Fruit fly (Drosophila melanogaster) whole organism, prepupa: Measurements from ENCODE around the gene Naa20B.

Source experiments
- Blimp-1 ChIP-seq: fragments of 200-800 bp; sonication (Bioruptor generic); optimal IDR thresholded peaks from 3 replicates; lab custom pipeline; 2017; ENCODE audit warnings: missing biosample characterization, missing genetic modification characterization, mild to moderate bottlenecking, moderate library complexity, missing genetic modification reagents
- CG10631 ChIP-seq: fragments of 200-800 bp; sonication (Bioruptor generic); optimal IDR thresholded peaks from 2 replicates; lab custom pipeline; 2016; ENCODE audit warnings: missing biosample characterization, missing genetic modification characterization
- CG10669 ChIP-seq: fragments of 200-800 bp; sonication (Bioruptor generic); optimal IDR thresholded peaks from 3 replicates; lab custom pipeline; 2018; ENCODE audit warnings: missing biosample characterization, mild to moderate bottlenecking, missing genetic modification characterization, moderate library complexity
- CG11294 ChIP-seq: fragments of 200-800 bp; sonication (Bioruptor generic); IDR thresholded peaks from 2 replicates; pipeline ENCODE4 v1.3.6; 2022; ENCODE audit warnings: missing biosample characterization, missing genetic modification characterization
- CG11762 ChIP-seq: fragments of 200-800 bp; sonication (Bioruptor generic); optimal IDR thresholded peaks from 3 replicates; lab custom pipeline; 2016; ENCODE audit warnings: missing biosample characterization, missing genetic modification characterization; ENCODE audit not compliant: insufficient read depth
- CG15336 ChIP-seq: fragments of 200-800 bp; sonication (Bioruptor generic); IDR thresholded peaks from 2 replicates; pipeline ENCODE4 v1.3.6; 2022; ENCODE audit warnings: missing biosample characterization, missing genetic modification characterization
- CG16779 ChIP-seq: fragments of 200-800 bp; sonication (Bioruptor generic); optimal IDR thresholded peaks from 3 replicates; lab custom pipeline; 2017; ENCODE audit warnings: missing biosample characterization, mild to moderate bottlenecking, missing genetic modification characterization
- CG3032 ChIP-seq: fragments of 200-800 bp; optimal IDR thresholded peaks from 2 replicates; lab custom pipeline; 2019; ENCODE audit warnings: missing biosample characterization, mild to moderate bottlenecking, missing genetic modification characterization, moderate library complexity
- CG31627 ChIP-seq: fragments of 200-800 bp; sonication (Bioruptor generic); optimal IDR thresholded peaks from 3 replicates; lab custom pipeline; 2016; ENCODE audit warnings: missing biosample characterization, missing genetic modification characterization
- CG32006 ChIP-seq: fragments of 200-800 bp; sonication (Bioruptor generic); optimal IDR thresholded peaks from 3 replicates; lab custom pipeline; 2017; ENCODE audit warnings: missing biosample characterization, mild to moderate bottlenecking, missing genetic modification characterization
- CG3919 ChIP-seq: fragments of 200-800 bp; sonication (Bioruptor generic); optimal IDR thresholded peaks from 3 replicates; lab custom pipeline; 2016; ENCODE audit warnings: missing biosample characterization, missing genetic modification characterization
- CG6163 ChIP-seq: fragments of 200-800 bp; sonication (Bioruptor generic); IDR thresholded peaks from 3 replicates; pipeline ENCODE4 v1.3.6; 2022; ENCODE audit warnings: missing biosample characterization, missing genetic modification characterization
- CG6808 ChIP-seq: fragments of 200-800 bp; sonication (Bioruptor generic); optimal IDR thresholded peaks from 3 replicates; lab custom pipeline; 2017; ENCODE audit warnings: missing biosample characterization, missing genetic modification characterization, mild to moderate bottlenecking, moderate library complexity, missing genetic modification reagents
- CG6854 ChIP-seq: fragments of 200-800 bp; sonication (Bioruptor generic); optimal IDR thresholded peaks from 2 replicates; lab custom pipeline; 2017; ENCODE audit warnings: missing biosample characterization, mild to moderate bottlenecking, missing genetic modification characterization
- CG7368 ChIP-seq: fragments of 200-800 bp; sonication (Bioruptor generic); optimal IDR thresholded peaks from 3 replicates; lab custom pipeline; 2016; ENCODE audit warnings: missing biosample characterization, missing genetic modification characterization
- CG8119 ChIP-seq: fragments of 200-800 bp; sonication (Bioruptor generic); IDR thresholded peaks from 3 replicates; pipeline ENCODE4 v1.3.6; 2022; ENCODE audit warnings: missing biosample characterization, missing genetic modification characterization
- CG8632 ChIP-seq: fragments of 200-800 bp; sonication (Bioruptor generic); optimal IDR thresholded peaks from 3 replicates; lab custom pipeline; 2016; ENCODE audit warnings: missing biosample characterization, missing genetic modification characterization
- CG9139 ChIP-seq: fragments of 200-800 bp; sonication (Bioruptor generic); optimal IDR thresholded peaks from 3 replicates; lab custom pipeline; 2017; ENCODE audit warnings: missing biosample characterization, mild to moderate bottlenecking, missing genetic modification characterization
- Eip75B ChIP-seq: fragments of 200-800 bp; sonication (Bioruptor generic); optimal IDR thresholded peaks from 3 replicates; lab custom pipeline; 2016; ENCODE audit warnings: missing biosample characterization, missing genetic modification characterization
- Eip78C ChIP-seq: fragments of 200-800 bp; sonication (Bioruptor generic); peaks from one replicate; lab custom pipeline; 2016; ENCODE audit warnings: missing biosample characterization, missing genetic modification characterization
- Eip93F ChIP-seq: fragments of 200-800 bp; sonication (Bioruptor generic); optimal IDR thresholded peaks from 2 replicates; lab custom pipeline; 2016; ENCODE audit warnings: missing biosample characterization, mild to moderate bottlenecking, missing genetic modification characterization
- Ets21C ChIP-seq: fragments of 200-800 bp; sonication (Bioruptor generic); optimal IDR thresholded peaks from 3 replicates; lab custom pipeline; 2016; ENCODE audit warnings: missing biosample characterization, missing genetic modification characterization
- Gug ChIP-seq: fragments of 200-800 bp; sonication (Bioruptor generic); IDR thresholded peaks from 2 replicates; pipeline ENCODE4 v1.3.6; 2022; ENCODE audit warnings: missing biosample characterization, missing genetic modification characterization
- Hr38 ChIP-seq: sonication (Bioruptor generic); optimal IDR thresholded peaks from 2 replicates; lab custom pipeline; 2016; ENCODE audit warnings: missing biosample characterization, missing genetic modification characterization
- Hr39 ChIP-seq: fragments of 200-800 bp; sonication (Bioruptor generic); optimal IDR thresholded peaks from 2 replicates; lab custom pipeline; 2016; ENCODE audit warnings: missing biosample characterization, missing genetic modification characterization
- Hr4 ChIP-seq: fragments of 200-800 bp; sonication (Bioruptor generic); optimal IDR thresholded peaks from 3 replicates; lab custom pipeline; 2016; ENCODE audit warnings: missing biosample characterization, missing genetic modification characterization
- Lpt ChIP-seq: fragments of 200-800 bp; sonication (Bioruptor generic); optimal IDR thresholded peaks from 3 replicates; lab custom pipeline; 2016; ENCODE audit warnings: missing biosample characterization, missing genetic modification characterization
- Met ChIP-seq: fragments of 200-800 bp; sonication (Bioruptor generic); optimal IDR thresholded peaks from 3 replicates; lab custom pipeline; 2016; ENCODE audit warnings: missing biosample characterization, missing genetic modification characterization
- OdsH ChIP-seq: fragments of 200-800 bp; sonication (Bioruptor generic); optimal IDR thresholded peaks from 3 replicates; lab custom pipeline; 2016; ENCODE audit warnings: missing biosample characterization, missing genetic modification characterization
- Sox102F ChIP-seq: fragments of 200-800 bp; sonication (Bioruptor generic); optimal IDR thresholded peaks from 2 replicates; lab custom pipeline; 2016; ENCODE audit warnings: missing biosample characterization, mild to moderate bottlenecking, missing genetic modification characterization
- achi ChIP-seq: fragments of 200-800 bp; sonication (Bioruptor generic); optimal IDR thresholded peaks from 3 replicates; lab custom pipeline; 2016; ENCODE audit warnings: missing biosample characterization, missing genetic modification characterization
- acj6 ChIP-seq: fragments of 200-800 bp; sonication (Bioruptor generic); optimal IDR thresholded peaks from 3 replicates; lab custom pipeline; 2016; ENCODE audit warnings: missing biosample characterization, missing genetic modification characterization
- cyc ChIP-seq: fragments of 200-800 bp; sonication (Bioruptor generic); optimal IDR thresholded peaks from 3 replicates; lab custom pipeline; 2016; ENCODE audit warnings: missing biosample characterization, missing genetic modification characterization
- dac ChIP-seq: fragments of 200-800 bp; sonication (Bioruptor generic); optimal IDR thresholded peaks from 2 replicates; lab custom pipeline; 2017; ENCODE audit warnings: missing biosample characterization, mild to moderate bottlenecking, missing genetic modification characterization
- dsx ChIP-seq: fragments of 200-800 bp; optimal IDR thresholded peaks from 3 replicates; lab custom pipeline; 2019; ENCODE audit warnings: missing biosample characterization, mild to moderate bottlenecking, missing genetic modification characterization, moderate library complexity; ENCODE audit not compliant: poor library complexity, severe bottlenecking
- esn ChIP-seq: fragments of 200-800 bp; sonication (Bioruptor generic); optimal IDR thresholded peaks from 2 replicates; lab custom pipeline; 2016; ENCODE audit warnings: missing biosample characterization, mild to moderate bottlenecking, missing genetic modification characterization, moderate library complexity
- fd85E ChIP-seq: fragments of 200-800 bp; sonication (Bioruptor generic); optimal IDR thresholded peaks from 3 replicates; lab custom pipeline; 2016; ENCODE audit warnings: missing biosample characterization, missing genetic modification characterization
- fkh ChIP-seq: fragments of 200-800 bp; sonication (Bioruptor generic); optimal IDR thresholded peaks from 3 replicates; lab custom pipeline; 2017; ENCODE audit warnings: missing biosample characterization, mild to moderate bottlenecking, missing genetic modification characterization, moderate library complexity
- lz ChIP-seq: fragments of 200-800 bp; sonication (Bioruptor generic); optimal IDR thresholded peaks from 3 replicates; lab custom pipeline; 2016; ENCODE audit warnings: missing biosample characterization, missing genetic modification characterization
- net ChIP-seq: fragments of 200-800 bp; sonication (Bioruptor generic); optimal IDR thresholded peaks from 3 replicates; lab custom pipeline; 2016; ENCODE audit warnings: missing biosample characterization, missing genetic modification characterization
- pdm3 ChIP-seq: fragments of 200-800 bp; sonication (Bioruptor generic); optimal IDR thresholded peaks from 3 replicates; lab custom pipeline; 2016; ENCODE audit warnings: missing biosample characterization, missing genetic modification characterization
- salr ChIP-seq, 2 experiments: fragments of 200-800 bp; sonication (Bioruptor generic); optimal IDR thresholded peaks; 3 replicates each; lab custom pipeline; 2016 to 2018; ENCODE audit warnings: missing biosample characterization in 2 of 2, missing genetic modification characterization in 2 of 2, mild to moderate bottlenecking in 1 of 2
- spab ChIP-seq: fragments of 200-800 bp; sonication (Bioruptor generic); optimal IDR thresholded peaks from 2 replicates; lab custom pipeline; 2017; ENCODE audit warnings: missing biosample characterization, mild to moderate bottlenecking, missing genetic modification characterization, missing genetic modification reagents
- svp ChIP-seq: fragments of 200-800 bp; sonication (Bioruptor generic); peaks from one replicate; lab custom pipeline; 2016; ENCODE audit warnings: missing biosample characterization, missing genetic modification characterization
- topi ChIP-seq: fragments of 200-800 bp; sonication (Bioruptor generic); optimal IDR thresholded peaks from 3 replicates; lab custom pipeline; 2016; ENCODE audit warnings: missing biosample characterization, missing genetic modification characterization
- vri ChIP-seq: fragments of 200-800 bp; sonication (Bioruptor generic); optimal IDR thresholded peaks from 3 replicates; lab custom pipeline; 2016; ENCODE audit warnings: missing biosample characterization, mild to moderate bottlenecking, missing genetic modification characterization

Naa20B gene

DNA sequence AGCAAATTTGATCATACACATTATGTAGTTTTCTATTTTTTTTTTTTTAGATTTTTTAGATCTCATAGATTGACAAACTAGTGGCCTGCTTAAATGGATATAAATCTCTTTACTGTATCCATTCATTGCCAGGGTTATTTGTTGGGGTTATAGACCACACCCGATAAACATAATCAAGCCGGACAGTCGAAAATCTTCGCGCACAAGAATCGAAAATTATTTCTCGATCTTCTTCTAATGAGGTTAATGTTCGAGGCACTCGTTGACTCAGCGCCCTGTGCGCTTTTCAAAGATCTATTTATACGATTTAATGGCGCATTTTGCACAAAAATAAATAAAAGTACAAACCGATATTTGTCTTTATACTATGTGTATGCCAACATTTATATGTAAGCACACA, 2.4 kb downstream of the Naa20B start, which contains the start of gene CG31730:
TSS of gene CG31730 (minus strand) at position 101 of the 400 bp plus-strand sequence.
- no peak for TF ChIP-seq cyc (GFP tag; lab: Kevin White, UChicago)
- TF ChIP-seq Met = no peak
- no peak for TF ChIP-seq Eip75B (GFP tag; lab: Kevin White, UChicago)
- TF ChIP-seq CG8632 = no peak

DNA sequence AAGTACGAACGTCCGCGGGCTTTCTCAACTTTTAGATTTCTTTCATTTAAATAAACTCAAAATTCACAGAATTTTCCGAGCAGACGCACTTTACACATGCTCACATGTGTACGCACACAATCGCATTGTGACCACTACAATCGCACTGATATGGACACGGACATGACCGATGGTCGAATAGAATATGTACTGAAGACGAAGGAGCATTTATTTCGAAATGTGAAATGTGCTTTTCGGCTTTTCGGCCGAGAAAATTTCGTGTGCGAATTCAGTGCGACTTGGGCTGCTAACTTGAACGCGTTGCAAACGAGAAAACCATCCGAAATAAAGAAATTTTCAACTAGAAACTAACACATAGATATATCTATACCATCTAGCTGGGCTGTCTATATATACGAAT, 3.5 kb downstream of the Naa20B start, which contains the start of gene CG44085:
TSS of gene CG44085 (plus strand) at position 269 of the 400 bp plus-strand sequence.
- no peak for TF ChIP-seq salr (GFP tag; optimal IDR thresholded peaks at IDR 0.05; lab: Kevin White, UChicago)
- no peak for TF ChIP-seq CG32006
- TF ChIP-seq Lpt (GFP tag; lab: Kevin White, UChicago) = no peak
- no peak for TF ChIP-seq CG3032 (tag; lab: Kevin White, UChicago)
- no peak for TF ChIP-seq Eip93F (GFP tag; lab: Kevin White, UChicago)
- TF ChIP-seq CG10669 (GFP tag; lab: Kevin White, UChicago) = no peak
- TF ChIP-seq CG6163 = no peak
- TF ChIP-seq Gug (GFP tag; lab: Robert Waterston, UW) = no peak
- no peak for TF ChIP-seq CG9139 (GFP tag; lab: Kevin White, UChicago)
- no peak for TF ChIP-seq CG7368 (GFP tag; lab: Kevin White, UChicago)
- TF ChIP-seq CG16779 (tag; lab: Kevin White, UChicago) = no peak
- no peak for TF ChIP-seq CG6854
- no peak for TF ChIP-seq Ets21C (GFP tag; lab: Kevin White, UChicago)

DNA sequence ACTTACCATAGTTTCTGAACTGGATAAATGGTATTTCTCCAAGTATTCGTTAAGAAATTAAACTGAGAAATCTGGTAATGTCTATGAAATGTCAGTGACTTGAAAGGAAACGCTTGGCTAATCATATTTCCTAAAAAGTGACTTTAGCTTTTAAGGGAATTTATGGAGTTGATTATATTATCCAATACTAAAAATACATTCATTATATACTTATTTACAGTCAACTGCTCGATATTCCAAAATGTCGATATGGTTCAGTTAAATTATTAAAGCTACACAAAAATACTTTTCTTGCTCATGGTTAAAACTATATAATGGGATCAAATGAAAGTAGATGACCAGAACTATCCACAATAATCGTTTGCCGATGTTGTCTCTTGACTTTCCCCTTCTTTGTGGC, 8.5 kb downstream of the Naa20B start, which contains the start of gene CG31848:
TSS of gene CG31848 (minus strand) at position 101 of the 400 bp plus-strand sequence.
- TF ChIP-seq svp (GFP tag; lab: Kevin White, UChicago) (no peak), esn (GFP tag; lab: Kevin White, UChicago) (no peak), CG11762 (GFP tag; lab: Kevin White, UChicago) (no peak)

DNA sequence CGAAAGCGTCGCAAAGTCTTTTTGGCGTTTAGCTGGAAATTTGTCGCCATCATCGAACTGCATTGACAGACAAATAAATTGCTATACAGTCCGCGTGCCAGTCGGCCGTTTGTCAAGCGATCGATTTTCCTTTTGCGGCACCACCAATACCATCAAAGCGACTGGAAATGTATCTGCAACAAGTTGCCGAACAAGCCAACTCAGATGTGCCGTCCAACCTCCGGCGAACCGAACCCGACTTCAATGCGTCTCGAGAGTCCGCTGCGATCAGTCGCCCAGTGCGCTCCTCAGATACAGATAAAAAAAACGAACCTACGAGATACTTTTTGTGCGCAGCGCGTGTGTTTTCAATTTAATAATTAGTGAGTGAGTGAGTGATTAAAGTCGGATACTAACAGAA, 9.3 kb downstream of the Naa20B start:
- TF ChIP-seq Hr39 (GFP tag; lab: Kevin White, UChicago) = no peak
- peak; percentile 23 for TF ChIP-seq CG3032 (tag; lab: Kevin White, UChicago)
- no peak for TF ChIP-seq CG8632
- TF ChIP-seq dac = no peak
- no peak; the same call in 1 of the 2 replicates for TF ChIP-seq CG15336
- TF ChIP-seq Hr38 (GFP tag; lab: Kevin White, UChicago) = no peak
- TF ChIP-seq OdsH (GFP tag; lab: Kevin White, UChicago) = no peak
- no peak for TF ChIP-seq CG10631 (GFP tag; lab: Kevin White, UChicago)
- no peak for TF ChIP-seq Met
- TF ChIP-seq CG6808 (GFP tag; lab: Kevin White, UChicago) = peak; percentile 21
- no peak for TF ChIP-seq acj6
- 0 out of 3 replicates have a peak, but pooled peaks have one; percentile 18 for TF ChIP-seq CG8119 (GFP tag; lab: Robert Waterston, UW)
- TF ChIP-seq net (GFP tag; lab: Kevin White, UChicago) = no peak
- no peak for TF ChIP-seq Hr4 (GFP tag; lab: Kevin White, UChicago)
- no peak for TF ChIP-seq CG11294 (GFP tag; lab: Robert Waterston, UW)
- no peak for TF ChIP-seq spab (GFP tag; lab: Kevin White, UChicago)
- peak; percentile 63 for TF ChIP-seq Eip78C (GFP tag; lab: Kevin White, UChicago)
- no peak for TF ChIP-seq CG10669 (GFP tag; lab: Kevin White, UChicago)
- no peak for TF ChIP-seq Sox102F
- no peak for TF ChIP-seq lz (GFP tag; lab: Kevin White, UChicago)
- no peak for TF ChIP-seq Blimp-1
- TF ChIP-seq vri = no peak
- no peak for TF ChIP-seq CG6854
- TF ChIP-seq Gug (GFP tag; lab: Robert Waterston, UW) = no peak
- TF ChIP-seq dsx (GFP tag; lab: Kevin White, UChicago) = no peak
- TF ChIP-seq CG16779 (tag; lab: Kevin White, UChicago) = no peak
- TF ChIP-seq pdm3 (GFP tag; lab: Kevin White, UChicago) = no peak
- TF ChIP-seq achi (GFP tag; lab: Kevin White, UChicago) = no peak
- TF ChIP-seq CG31627 (GFP tag; lab: Kevin White, UChicago) = no peak
- peak; percentile 27 for TF ChIP-seq CG3919 (GFP tag; lab: Kevin White, UChicago)
- no peak for TF ChIP-seq topi (GFP tag; lab: Kevin White, UChicago)
- no peak for TF ChIP-seq salr (GFP tag; optimal IDR thresholded peaks at IDR 0.05; lab: Kevin White, UChicago)
- TF ChIP-seq fd85E (GFP tag; lab: Kevin White, UChicago) = no peak
- no peak for TF ChIP-seq fkh
